Fruit fly (Drosophila melanogaster): ENCODE results near the gene CHKov1.

- TF ChIP-seq CG8478 (optimal IDR thresholded peaks at IDR 0.05) = no peak
- TF ChIP-seq CTCF (optimal IDR thresholded peaks at IDR 0.05) = no peak
These were observed 23.1 kb downstream of the CHKov1 start for dm6 chr3R:25305822-25306544.
